ENCODE assay signal across 3 fruit fly cellular contexts in genomic region chr3L:16359219-16359748, dm6.
TF ChIP-seq lines count a peak whose summit lies in the region.

TSS of gene ringer (minus strand) at chr3L:16359428.

- no peak for TF ChIP-seq CTCF in whole organism, embryonic (GFP tag; optimal IDR thresholded peaks at IDR 0.05; lab: Kevin White, UChicago)

TF ChIP-seq in whole organism, adult, 20 proteins besides CTCF, POLR2A, EP300 and RAD21:
- TF ChIP-seq CG33017 (tag; optimal IDR thresholded peaks at IDR 0.05; lab: Kevin White, UChicago) = peak; percentile 43
- TF ChIP-seq kay (GFP tag; lab: Kevin White, UChicago; ENCODE audit: borderline replicate concordance) = no peak
TF ChIP-seq in whole organism, adult: peak in this region for 1.

TF ChIP-seq in whole organism, embryonic, 481 proteins besides CTCF, POLR2A, EP300 and RAD21 (continues in another document):
- TF ChIP-seq CG8359 (GFP tag; optimal IDR thresholded peaks at IDR 0.05; lab: Kevin White, UChicago; ENCODE audit: borderline replicate concordance) (no peak), CG10543 (GFP tag; optimal IDR thresholded peaks at IDR 0.05; lab: Kevin White, UChicago) (peak; percentile 9), CG14667 (GFP tag; IDR thresholded peaks at IDR 0.05; lab: Robert Waterston, UW) (no peak), da (GFP tag; optimal IDR thresholded peaks at IDR 0.05; lab: Kevin White, UChicago) (no peak), CG31441 (GFP tag; IDR thresholded peaks at IDR 0.05; lab: Robert Waterston, UW) (no peak), pum (GFP tag; optimal IDR thresholded peaks at IDR 0.05; lab: Kevin White, UChicago) (no peak), CG2678 (tag; optimal IDR thresholded peaks at IDR 0.05; lab: Kevin White, UChicago) (peak; percentile 16), Hmr (GFP tag; optimal IDR thresholded peaks at IDR 0.05; lab: Kevin White, UChicago) (peak; percentile 48), Adf1 (GFP tag; IDR thresholded peaks at IDR 0.05; lab: Robert Waterston, UW) (peak; percentile 8; the same call in 1 of the 2 replicates), ftz-f1 (GFP tag; optimal IDR thresholded peaks at IDR 0.05; lab: Kevin White, UChicago) (peak; percentile 9), Jarid2 (GFP tag; optimal IDR thresholded peaks at IDR 0.05; lab: Kevin White, UChicago) (peak; percentile 29), CG16779 (GFP tag; IDR thresholded peaks at IDR 0.05; lab: Robert Waterston, UW) (no peak), sd (tag; optimal IDR thresholded peaks at IDR 0.05; lab: Kevin White, UChicago) (no peak), HHEX (GFP tag; optimal IDR thresholded peaks at IDR 0.05; lab: Kevin White, UChicago) (peak; percentile 34), Lpt (GFP tag; optimal IDR thresholded peaks at IDR 0.05; lab: Kevin White, UChicago) (no peak), CG7963 (GFP tag; IDR thresholded peaks at IDR 0.05; lab: Robert Waterston, UW; ENCODE audit: partially characterized antibody) (no peak), CG12071 (GFP tag; optimal IDR thresholded peaks at IDR 0.05; lab: Kevin White, UChicago) (peak; percentile 0), CG32532 (GFP tag; IDR thresholded peaks at IDR 0.05; lab: Robert Waterston, UW) (peak; percentile 34; the same call in 1 of the 2 replicates), Bgb (GFP tag; IDR thresholded peaks at IDR 0.05; lab: Robert Waterston, UW; ENCODE audit: partially characterized antibody) (peak; percentile 21; the same call in 1 of the 2 replicates), CG8290 (GFP tag; optimal IDR thresholded peaks at IDR 0.05; lab: Kevin White, UChicago) (no peak), CG8290 (tag; optimal IDR thresholded peaks at IDR 0.05; lab: Kevin White, UChicago) (peak in 1 of 2 experiments; percentile 52), caup (GFP tag; optimal IDR thresholded peaks at IDR 0.05; lab: Kevin White, UChicago; ENCODE audit: severe bottlenecking) (peak; percentile 1), CG15514 (GFP tag; optimal IDR thresholded peaks at IDR 0.05; lab: Kevin White, UChicago) (no peak), tll (GFP tag; optimal IDR thresholded peaks at IDR 0.05; lab: Kevin White, UChicago) (no peak), CG5953 (GFP tag; IDR thresholded peaks at IDR 0.05; lab: Robert Waterston, UW) (no peak), CG16863 (GFP tag; optimal IDR thresholded peaks at IDR 0.05; lab: Kevin White, UChicago) (no peak), rib (GFP tag; IDR thresholded peaks at IDR 0.05; lab: Robert Waterston, UW) (peak; percentile 47; the same call in 1 of the 2 replicates), CG9609 (GFP tag; optimal IDR thresholded peaks at IDR 0.05; lab: Kevin White, UChicago) (no peak), grn (GFP tag; optimal IDR thresholded peaks at IDR 0.05; lab: Kevin White, UChicago) (no peak), Med (GFP tag; lab: Kevin White, UChicago) (peak; percentile 58), CG1647 (GFP tag; optimal IDR thresholded peaks at IDR 0.05; lab: Kevin White, UChicago) (no peak), CG18619 (GFP tag; optimal IDR thresholded peaks at IDR 0.05; lab: Kevin White, UChicago) (peak; percentile 10), Deaf1 (tag; optimal IDR thresholded peaks at IDR 0.05; lab: Kevin White, UChicago) (peak; percentile 65), oc (tag; optimal IDR thresholded peaks at IDR 0.05; lab: Kevin White, UChicago) (no peak), sob (GFP tag; IDR thresholded peaks at IDR 0.05; lab: Robert Waterston, UW) (0 out of 2 replicates have a peak, but pooled peaks have one; percentile 21), CG34376 (GFP tag; optimal IDR thresholded peaks at IDR 0.05; lab: Kevin White, UChicago) (peak; percentile 35), sug (tag; optimal IDR thresholded peaks at IDR 0.05; lab: Kevin White, UChicago) (peak; percentile 25), lab (GFP tag; optimal IDR thresholded peaks at IDR 0.05; lab: Kevin White, UChicago) (peak; percentile 12), sna (GFP tag; IDR thresholded peaks at IDR 0.05; lab: Robert Waterston, UW; ENCODE audit: partially characterized antibody) (no peak), bcd (GFP tag; optimal IDR thresholded peaks at IDR 0.05; lab: Kevin White, UChicago) (no peak), CG6791 (GFP tag; IDR thresholded peaks at IDR 0.05; lab: Robert Waterston, UW; ENCODE audit: partially characterized antibody) (no peak), Oaz (GFP tag; IDR thresholded peaks at IDR 0.05; lab: Robert Waterston, UW) (no peak), Dek (tag; optimal IDR thresholded peaks at IDR 0.05; lab: Kevin White, UChicago) (peak; percentile 23)

TF ChIP-seq in whole organism, prepupa, 60 proteins besides CTCF, POLR2A, EP300 and RAD21:
- TF ChIP-seq CG11762 (GFP tag; optimal IDR thresholded peaks at IDR 0.05; lab: Kevin White, UChicago; ENCODE audit: insufficient read depth) = no peak
- TF ChIP-seq vri (GFP tag; optimal IDR thresholded peaks at IDR 0.05; lab: Kevin White, UChicago) = no peak
- TF ChIP-seq CG10631 (GFP tag; optimal IDR thresholded peaks at IDR 0.05; lab: Kevin White, UChicago) = no peak
- TF ChIP-seq svp (GFP tag; lab: Kevin White, UChicago) = no peak
- peak; percentile 71 for TF ChIP-seq Eip78C (GFP tag; lab: Kevin White, UChicago)
- no peak for TF ChIP-seq Eip75B (GFP tag; optimal IDR thresholded peaks at IDR 0.05; lab: Kevin White, UChicago)
- TF ChIP-seq CG11902 (GFP tag; optimal IDR thresholded peaks at IDR 0.05; lab: Kevin White, UChicago) = no peak
- no peak for TF ChIP-seq salr (GFP tag; optimal IDR thresholded peaks at IDR 0.05; lab: Kevin White, UChicago)
- no peak for TF ChIP-seq Sox102F (GFP tag; optimal IDR thresholded peaks at IDR 0.05; lab: Kevin White, UChicago)
